Fruit fly (Drosophila melanogaster) whole organism: Measurements from ENCODE around the gene CG13837.

Experiments
- CG8478 ChIP-seq: fragments of >200 bp; optimal IDR thresholded peaks from 2 replicates; lab custom pipeline; 2018; ENCODE audit warnings: inconsistent platforms
- Dll ChIP-seq: fragments of >200 bp; optimal IDR thresholded peaks from 2 replicates; lab custom pipeline; 2017
- EcR ChIP-seq, 2 experiments: fragments of >200 bp; optimal IDR thresholded peaks; 2 replicates each; lab custom pipeline; 2017; ENCODE audit warnings: missing biosample characterization in 2 of 2, missing genetic modification characterization in 2 of 2, missing genetic modification reagents in 2 of 2
- pan ChIP-seq: fragments of >200 bp; optimal IDR thresholded peaks from 2 replicates; lab custom pipeline; 2017
- psq ChIP-seq: fragments of >200 bp; optimal IDR thresholded peaks from 2 replicates; lab custom pipeline; 2017
- usp ChIP-seq: fragments of >200 bp; optimal IDR thresholded peaks from 2 replicates; lab custom pipeline; 2017; ENCODE audit warnings: missing biosample characterization, missing genetic modification characterization, mixed read lengths

Gene CG13837

dm6 chr3R:23053936-23054335 is 10.1 kb downstream of the CG13837 start, which contains the start of gene p53:
p53 (minus strand) TSS chr3R:23054082.
- no peak for TF ChIP-seq CG8478
- no peak for TF ChIP-seq pan (lab: Kevin White, UChicago)
- no peak for TF ChIP-seq EcR (GFP tag; optimal IDR thresholded peaks at IDR 0.05; lab: Kevin White, UChicago)
- no peak for TF ChIP-seq psq (lab: Kevin White, UChicago)
- TF ChIP-seq usp (GFP tag; lab: Kevin White, UChicago) = no peak

dm6 chr3R:23056113-23056512 is 12.3 kb downstream of the CG13837 start:
- no peak for TF ChIP-seq Dll (lab: Kevin White, UChicago)
- TF ChIP-seq EcR (GFP tag; optimal IDR thresholded peaks at IDR 0.05; lab: Kevin White, UChicago) = no peak
- TF ChIP-seq psq (lab: Kevin White, UChicago) = no peak

dm6 chr3R:23056753-23057152 is 13.0 kb downstream of the CG13837 start:
- TF ChIP-seq pan (lab: Kevin White, UChicago) (no peak), usp (GFP tag; lab: Kevin White, UChicago) (no peak), CG8478 (no peak), psq (lab: Kevin White, UChicago) (no peak), Dll (lab: Kevin White, UChicago) (no peak), EcR (GFP tag; optimal IDR thresholded peaks at IDR 0.05; lab: Kevin White, UChicago) (no peak)

- TF ChIP-seq EcR (GFP tag; optimal IDR thresholded peaks at IDR 0.05; lab: Kevin White, UChicago) (no peak), usp (GFP tag; lab: Kevin White, UChicago) (no peak), pan (lab: Kevin White, UChicago) (no peak), psq (lab: Kevin White, UChicago) (no peak), Dll (lab: Kevin White, UChicago) (no peak), CG8478 (no peak)
Measured at dm6 chr3R:23057390-23057789, 13.6 kb downstream of the CG13837 start.

DNA sequence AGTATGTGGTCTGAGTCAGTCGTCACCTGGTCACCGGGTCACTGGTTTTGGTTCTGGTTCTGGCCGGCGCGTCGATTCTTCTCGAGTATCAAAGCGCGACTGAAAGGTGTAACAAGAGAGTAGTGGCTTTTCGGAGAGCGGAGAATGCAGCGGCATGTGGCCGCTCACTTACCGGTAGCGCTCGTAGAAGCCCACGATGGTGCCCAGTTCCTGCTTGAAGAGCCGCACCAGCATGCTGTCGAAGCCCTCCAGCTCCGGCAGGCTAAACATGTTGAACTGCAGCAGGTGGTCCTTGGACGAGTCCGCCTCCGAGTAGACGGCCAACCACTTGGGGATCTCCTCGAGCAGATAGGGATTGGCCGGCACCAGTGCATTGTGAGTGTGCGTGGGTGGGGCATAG is 15.1 kb downstream of the CG13837 start, which contains the start of gene Ctns:
Gene Ctns, minus strand, starts transcription at position 101 of the 400 bp plus-strand sequence.
- TF ChIP-seq EcR (GFP tag; optimal IDR thresholded peaks at IDR 0.05; lab: Kevin White, UChicago) = no peak
- TF ChIP-seq psq (lab: Kevin White, UChicago) = no peak
- no peak for TF ChIP-seq CG8478
- no peak for TF ChIP-seq Dll (lab: Kevin White, UChicago)
- no peak for TF ChIP-seq usp (GFP tag; lab: Kevin White, UChicago)
- no peak for TF ChIP-seq pan (lab: Kevin White, UChicago)

DNA sequence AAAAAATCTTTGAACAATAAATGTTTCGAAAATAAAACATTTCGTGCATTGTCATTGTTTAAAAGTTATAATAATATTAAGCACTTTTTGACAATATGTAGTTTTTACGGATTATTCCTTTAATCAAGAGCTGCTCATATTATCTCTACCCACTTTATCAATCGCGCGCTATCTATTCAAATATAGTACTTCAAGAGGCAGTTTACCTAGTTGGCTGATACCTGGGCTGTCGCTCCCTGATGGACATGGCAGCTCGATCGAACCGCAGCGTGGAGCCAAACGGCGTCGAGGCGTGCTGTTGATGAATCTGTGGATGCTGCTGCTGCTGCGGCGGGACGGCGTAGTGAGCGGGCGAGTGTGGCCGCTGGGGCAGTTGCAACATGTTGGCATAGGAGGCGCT is 16.4 kb downstream of the CG13837 start:
- TF ChIP-seq EcR (GFP tag; optimal IDR thresholded peaks at IDR 0.05; lab: Kevin White, UChicago) (no peak), pan (lab: Kevin White, UChicago) (no peak), Dll (lab: Kevin White, UChicago) (no peak), CG8478 (no peak), psq (lab: Kevin White, UChicago) (no peak), usp (GFP tag; lab: Kevin White, UChicago) (no peak)

DNA sequence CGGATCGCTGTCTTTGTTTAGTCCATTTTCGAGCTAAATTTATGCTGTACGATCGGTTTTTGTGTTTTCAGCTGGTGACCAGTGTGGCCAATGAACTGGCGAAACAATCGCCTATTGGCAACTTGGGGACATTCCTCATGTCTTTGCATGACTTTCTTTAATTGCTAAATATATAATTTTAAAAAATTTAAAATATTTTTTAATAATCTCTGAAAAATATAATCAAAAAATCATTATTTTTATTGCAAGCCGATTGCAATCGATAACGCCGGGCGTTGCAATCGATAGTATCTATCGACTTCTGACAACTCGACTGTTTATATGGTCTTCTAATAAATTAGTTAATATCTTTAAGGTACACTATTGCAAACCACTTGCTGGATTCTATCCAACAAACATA is 17.4 kb downstream of the CG13837 start, which contains the start of the genes sav and Ublcp1:
Gene sav, minus strand, starts transcription at position 96 of the 400 bp plus-strand sequence.
Gene Ublcp1, plus strand, starts transcription at position 285 of the 400 bp plus-strand sequence.
- TF ChIP-seq Dll (lab: Kevin White, UChicago) = no peak
- TF ChIP-seq usp (GFP tag; lab: Kevin White, UChicago) = no peak
- TF ChIP-seq psq (lab: Kevin White, UChicago) = no peak
- TF ChIP-seq CG8478 = no peak
- TF ChIP-seq pan (lab: Kevin White, UChicago) = no peak
- TF ChIP-seq EcR (GFP tag; optimal IDR thresholded peaks at IDR 0.05; lab: Kevin White, UChicago) = no peak

- no peak for TF ChIP-seq usp (GFP tag; lab: Kevin White, UChicago)
- TF ChIP-seq pan (lab: Kevin White, UChicago) = no peak
- no peak for TF ChIP-seq CG8478
Measured at dm6 chr3R:23067209-23067826, 23.5 kb downstream of the CG13837 start, which contains the start of gene CG17111. CG17111 (minus strand) TSS chr3R:23067259.

DNA sequence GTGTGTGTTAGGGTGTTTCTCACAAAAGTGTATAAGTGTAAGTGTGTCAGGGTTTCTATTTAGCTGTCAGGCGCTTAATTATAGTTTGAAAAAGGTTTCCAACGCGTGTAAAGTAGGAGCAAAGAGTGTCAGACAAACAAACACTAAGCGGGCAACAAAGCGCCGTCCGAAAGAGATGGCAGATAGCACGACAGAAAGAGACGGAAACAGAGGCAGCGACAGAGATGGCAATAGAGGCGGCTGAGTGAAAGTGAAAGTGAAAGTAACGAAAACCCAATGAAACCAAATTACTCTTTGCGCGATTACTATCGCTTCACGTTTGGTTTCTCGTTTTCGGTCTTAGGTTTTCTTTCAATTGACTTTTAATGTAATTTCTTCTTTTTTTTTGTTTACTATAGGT is 30.7 kb downstream of the CG13837 start:
- TF ChIP-seq psq (lab: Kevin White, UChicago) (no peak), EcR (GFP tag; optimal IDR thresholded peaks at IDR 0.05; lab: Kevin White, UChicago) (no peak), pan (lab: Kevin White, UChicago) (no peak), usp (GFP tag; lab: Kevin White, UChicago) (no peak), CG8478 (no peak), Dll (lab: Kevin White, UChicago) (no peak)

DNA sequence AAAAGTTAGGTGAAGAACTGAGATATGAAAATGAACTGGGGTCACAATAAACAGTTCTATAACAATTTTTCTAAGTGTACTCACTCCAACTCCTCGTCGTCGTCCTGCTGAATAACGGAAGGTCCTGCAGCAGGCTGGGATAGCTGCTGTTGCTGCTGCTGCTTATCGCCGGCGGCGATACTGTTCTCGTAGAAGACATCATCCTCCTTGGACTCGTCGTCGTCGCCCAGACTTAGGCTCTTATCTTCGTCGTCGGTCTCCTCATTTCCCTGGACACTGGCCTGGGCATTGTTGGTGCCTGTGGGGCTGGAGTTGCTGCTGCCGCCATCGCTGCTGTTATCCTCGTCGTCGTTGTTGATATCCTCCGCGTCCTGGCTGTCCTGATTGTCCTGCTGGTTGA is 37.5 kb downstream of the CG13837 start:
- TF ChIP-seq psq (lab: Kevin White, UChicago) (no peak), Dll (lab: Kevin White, UChicago) (no peak), pan (lab: Kevin White, UChicago) (no peak), usp (GFP tag; lab: Kevin White, UChicago) (no peak), EcR (GFP tag; optimal IDR thresholded peaks at IDR 0.05; lab: Kevin White, UChicago) (no peak), CG8478 (no peak)

dm6 chr3R:23088252-23088651 is 44.5 kb downstream of the CG13837 start:
- no peak for TF ChIP-seq usp (GFP tag; lab: Kevin White, UChicago)
- TF ChIP-seq Dll (lab: Kevin White, UChicago) = no peak
- no peak for TF ChIP-seq CG8478
- no peak for TF ChIP-seq EcR (GFP tag; optimal IDR thresholded peaks at IDR 0.05; lab: Kevin White, UChicago)
- TF ChIP-seq psq (lab: Kevin White, UChicago) = no peak
- TF ChIP-seq pan (lab: Kevin White, UChicago) = no peak

- TF ChIP-seq CG8478 (no peak), Dll (lab: Kevin White, UChicago) (no peak), usp (GFP tag; lab: Kevin White, UChicago) (no peak), pan (lab: Kevin White, UChicago) (no peak), psq (lab: Kevin White, UChicago) (no peak), EcR (GFP tag; optimal IDR thresholded peaks at IDR 0.05; lab: Kevin White, UChicago) (no peak)
Measured at dm6 chr3R:23091586-23092228, 47.9 kb downstream of the CG13837 start, which contains the start of the genes CG17110 and CG6726. CG17110 (plus strand) TSS chr3R:23091724. CG6726 (plus strand) TSS chr3R:23091724.
